Worm (Caenorhabditis elegans) whole organism, L3 larva: Measurements from ENCODE around the gene srz-11.
A peak's percentile ranks its signal among the peaks of the same experiment; 100 is the strongest.

ENCODE experiments used
- R02D3.7 ChIP-seq: fragments of 150-350 bp; optimal IDR thresholded peaks from 2 replicates; lab custom pipeline; 2014; ENCODE audit warnings: missing biosample characterization, missing genetic modification characterization
- ama-1 ChIP-seq: fragments of 150-350 bp; optimal IDR thresholded peaks from 2 replicates; lab custom pipeline; 2018
- ceh-16 ChIP-seq: sonication (generic microtip); optimal IDR thresholded peaks from 2 replicates; lab custom pipeline; 2017; ENCODE audit warnings: missing biosample characterization, missing genetic modification characterization
- ceh-28 ChIP-seq: fragments of 150-350 bp; optimal IDR thresholded peaks from 2 replicates; lab custom pipeline; 2014; ENCODE audit warnings: missing biosample characterization, missing genetic modification reagents, missing genetic modification characterization
- ceh-82 ChIP-seq: fragments of 150-350 bp; optimal IDR thresholded peaks from 2 replicates; lab custom pipeline; 2014; ENCODE audit warnings: missing biosample characterization, missing genetic modification characterization
- ceh-9 ChIP-seq: sonication (generic microtip); optimal IDR thresholded peaks from 2 replicates; lab custom pipeline; 2018; ENCODE audit warnings: missing biosample characterization, missing genetic modification characterization
- daf-12 ChIP-seq: fragments of 150-350 bp; optimal IDR thresholded peaks from 2 replicates; lab custom pipeline; 2014; ENCODE audit warnings: missing biosample characterization, missing genetic modification reagents, missing genetic modification characterization
- egl-5 ChIP-seq: fragments of 150-350 bp; optimal IDR thresholded peaks from 2 replicates; lab custom pipeline; 2017; ENCODE audit warnings: missing biosample characterization, missing genetic modification reagents, missing genetic modification characterization, inconsistent platforms
- elt-1 ChIP-seq: fragments of 150-350 bp; optimal IDR thresholded peaks from 2 replicates; lab custom pipeline; 2014; ENCODE audit warnings: missing biosample characterization, missing genetic modification characterization
- elt-2 ChIP-seq: sonication (generic microtip); optimal IDR thresholded peaks from 2 replicates; lab custom pipeline; 2016; ENCODE audit warnings: missing genetic modification reagents, mild to moderate bottlenecking, missing genetic modification characterization, missing compliant biosample characterization
- elt-3 ChIP-seq, 3 experiments: fragments of 150-350 bp in 1 of 3; sonication (generic microtip) in 2 of 3; optimal IDR thresholded peaks; 2 replicates in 2 of 3; 4 replicates in 1 of 3; lab custom pipeline; 2014 to 2017; ENCODE audit warnings: missing biosample characterization in 3 of 3, missing genetic modification characterization in 3 of 3
- eor-1 ChIP-seq, 2 experiments: fragments of 150-350 bp; optimal IDR thresholded peaks; 2 replicates each; lab custom pipeline; 2014 to 2018; ENCODE audit warnings: missing biosample characterization in 2 of 2, missing genetic modification characterization in 2 of 2
- fkh-10 ChIP-seq: sonication (generic microtip); optimal IDR thresholded peaks from 2 replicates; lab custom pipeline; 2017; ENCODE audit warnings: missing biosample characterization, missing genetic modification reagents, missing genetic modification characterization
- fkh-2 ChIP-seq: fragments of 150-350 bp; optimal IDR thresholded peaks from 2 replicates; lab custom pipeline; 2014; ENCODE audit warnings: missing biosample characterization, missing genetic modification reagents, missing genetic modification characterization
- fos-1 ChIP-seq: fragments of 150-350 bp; optimal IDR thresholded peaks from 2 replicates; lab custom pipeline; 2014; ENCODE audit warnings: missing biosample characterization, missing genetic modification characterization
- jun-1 ChIP-seq: fragments of 150-350 bp; optimal IDR thresholded peaks from 2 replicates; lab custom pipeline; 2014; ENCODE audit warnings: missing biosample characterization, missing genetic modification reagents, missing genetic modification characterization
- lin-15B ChIP-seq: fragments of 150-350 bp; optimal IDR thresholded peaks from 2 replicates; lab custom pipeline; 2014; ENCODE audit warnings: missing biosample characterization, missing genetic modification characterization
- lin-39 ChIP-seq: fragments of 150-350 bp; optimal IDR thresholded peaks from 2 replicates; lab custom pipeline; 2018; ENCODE audit warnings: missing biosample characterization, missing genetic modification reagents, missing genetic modification characterization
- lsy-12 ChIP-seq: sonication (generic microtip); optimal IDR thresholded peaks from 2 replicates; lab custom pipeline; 2016; ENCODE audit warnings: mild to moderate bottlenecking, missing genetic modification characterization, missing compliant biosample characterization
- nfya-1 ChIP-seq: sonication (generic microtip); optimal IDR thresholded peaks from 2 replicates; lab custom pipeline; 2017; ENCODE audit warnings: missing genetic modification characterization, mild to moderate bottlenecking, missing compliant biosample characterization, antibody characterized with exemption, moderate library complexity; ENCODE audit not compliant: insufficient read depth
- nhr-11 ChIP-seq: fragments of 150-350 bp; optimal IDR thresholded peaks from 2 replicates; lab custom pipeline; 2014; ENCODE audit warnings: missing biosample characterization, missing genetic modification characterization
- nhr-12 ChIP-seq: fragments of 150-350 bp; optimal IDR thresholded peaks from 2 replicates; lab custom pipeline; 2014; ENCODE audit warnings: missing biosample characterization, missing genetic modification characterization
- nhr-23 ChIP-seq: fragments of 150-350 bp; optimal IDR thresholded peaks from 2 replicates; lab custom pipeline; 2014; ENCODE audit warnings: missing biosample characterization, missing genetic modification reagents, missing genetic modification characterization
- nhr-237 ChIP-seq: fragments of 150-350 bp; optimal IDR thresholded peaks from 2 replicates; lab custom pipeline; 2014; ENCODE audit warnings: missing biosample characterization, missing genetic modification characterization
- nhr-25 ChIP-seq: sonication (generic microtip); optimal IDR thresholded peaks from 2 replicates; lab custom pipeline; 2017; ENCODE audit warnings: missing biosample characterization, missing genetic modification characterization
- nhr-77 ChIP-seq: fragments of 150-350 bp; optimal IDR thresholded peaks from 2 replicates; lab custom pipeline; 2014; ENCODE audit warnings: missing biosample characterization, missing genetic modification characterization
- pha-4 ChIP-seq: fragments of 150-350 bp; optimal IDR thresholded peaks from 2 replicates; lab custom pipeline; 2014; ENCODE audit warnings: missing biosample characterization, missing genetic modification reagents, missing genetic modification characterization
- pqm-1 ChIP-seq: fragments of 150-350 bp; optimal IDR thresholded peaks from 2 replicates; lab custom pipeline; 2017; ENCODE audit warnings: missing biosample characterization, missing genetic modification characterization, inconsistent platforms
- sea-2 ChIP-seq: fragments of 150-350 bp; sonication (generic microtip); optimal IDR thresholded peaks from 4 replicates; lab custom pipeline; 2014; ENCODE audit warnings: missing biosample characterization, missing genetic modification reagents, missing genetic modification characterization
- skn-1 ChIP-seq: fragments of 150-350 bp; optimal IDR thresholded peaks from 2 replicates; lab custom pipeline; 2014; ENCODE audit warnings: missing biosample characterization, missing genetic modification characterization
- snpc-4 ChIP-seq: fragments of 150-350 bp; optimal IDR thresholded peaks from 2 replicates; lab custom pipeline; 2014; ENCODE audit warnings: missing biosample characterization, missing genetic modification characterization
- unc-39 ChIP-seq: sonication (generic microtip); optimal IDR thresholded peaks from 4 replicates; lab custom pipeline; 2017; ENCODE audit warnings: missing biosample characterization, missing genetic modification characterization
- unc-62 ChIP-seq: fragments of 150-350 bp; sonication (generic microtip); optimal IDR thresholded peaks from 4 replicates; lab custom pipeline; 2014; ENCODE audit warnings: missing biosample characterization, missing genetic modification reagents, missing genetic modification characterization
- zag-1 ChIP-seq: fragments of 150-350 bp; optimal IDR thresholded peaks from 2 replicates; lab custom pipeline; 2014; ENCODE audit warnings: missing biosample characterization, missing genetic modification characterization
- ztf-11 ChIP-seq: fragments of 150-350 bp; optimal IDR thresholded peaks from 2 replicates; lab custom pipeline; 2014; ENCODE audit warnings: missing biosample characterization, missing genetic modification characterization
- ztf-4 ChIP-seq: fragments of 150-350 bp; optimal IDR thresholded peaks from 2 replicates; lab custom pipeline; 2014; ENCODE audit warnings: missing biosample characterization, missing genetic modification characterization

The srz-11 gene

DNA sequence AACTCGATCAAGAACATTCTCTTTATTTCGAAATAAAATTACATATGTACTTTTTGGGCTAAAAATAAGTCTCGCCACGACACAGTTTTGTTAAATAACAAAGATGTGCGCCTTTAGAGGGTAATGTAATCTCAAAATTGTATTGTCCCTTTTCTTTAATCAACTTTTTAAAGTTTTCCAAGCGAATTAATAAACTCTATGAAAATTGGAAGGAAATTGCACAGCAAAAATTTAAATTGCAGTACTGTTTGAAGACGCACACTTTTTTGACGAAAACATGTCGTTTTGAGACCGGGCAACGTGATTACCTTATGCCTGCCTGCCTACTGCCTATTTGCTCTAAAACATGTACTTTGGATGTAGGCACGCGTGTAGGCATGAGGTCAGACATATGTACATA, 29.1 kb downstream of the srz-11 start:
- TF ChIP-seq ceh-28 (tag; lab: Kevin White, UChicago) (no peak), fkh-10 (GFP tag; lab: Kevin White, UChicago) (no peak), ceh-82 (tag; lab: Kevin White, UChicago) (no peak), ceh-16 (tag; lab: Kevin White, UChicago) (no peak), lin-15B (tag; lab: Kevin White, UChicago) (no peak), R02D3.7 (no peak), zag-1 (tag; lab: Kevin White, UChicago) (no peak), elt-3 (tag; optimal IDR thresholded peaks at IDR 0.05; lab: Kevin White, UChicago) (no peak), sea-2 (no peak), nhr-25 (tag; lab: Kevin White, UChicago) (no peak), ama-1 (lab: Kevin White, UChicago) (no peak), snpc-4 (tag; lab: Kevin White, UChicago) (no peak), ceh-9 (tag; lab: Kevin White, UChicago) (no peak)

DNA sequence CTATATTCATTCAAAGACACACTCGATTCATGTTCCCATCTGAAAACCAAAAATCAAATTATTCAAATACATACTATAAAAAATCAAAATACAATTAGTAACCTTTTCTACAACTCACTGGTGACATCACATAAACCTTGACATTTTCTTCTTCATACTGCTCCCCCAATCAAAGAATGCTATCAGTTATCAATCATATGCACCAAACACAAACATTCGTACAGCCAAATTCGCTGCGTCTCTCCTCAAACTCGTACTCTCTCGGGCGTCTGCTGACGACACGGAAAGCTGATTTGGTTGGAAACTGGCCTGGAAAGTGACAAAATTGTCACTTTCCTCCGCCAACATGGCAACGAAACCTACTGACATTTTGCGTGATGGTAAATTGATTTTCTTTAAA, 29.5 kb downstream of the srz-11 start, which contains the start of gene plc-2:
Gene plc-2, plus strand, starts transcription at position 196 of the 400 bp plus-strand sequence.
- TF ChIP-seq elt-2 (tag; lab: Kevin White, UChicago) (peak; percentile 82), pha-4 (tag; lab: Kevin White, UChicago) (peak; percentile 44), pqm-1 (peak; percentile 78), jun-1 (peak; percentile 47), unc-62 (GFP tag; lab: Kevin White, UChicago) (no peak), ztf-4 (no peak), ama-1 (lab: Kevin White, UChicago) (no peak), nhr-77 (tag; lab: Kevin White, UChicago) (no peak), nfya-1 (no peak), ceh-82 (tag; lab: Kevin White, UChicago) (no peak), ceh-28 (tag; lab: Kevin White, UChicago) (no peak), eor-1 (tag; optimal IDR thresholded peaks at IDR 0.05; lab: Kevin White, UChicago) (no peak), egl-5 (tag; lab: Kevin White, UChicago) (no peak)

DNA sequence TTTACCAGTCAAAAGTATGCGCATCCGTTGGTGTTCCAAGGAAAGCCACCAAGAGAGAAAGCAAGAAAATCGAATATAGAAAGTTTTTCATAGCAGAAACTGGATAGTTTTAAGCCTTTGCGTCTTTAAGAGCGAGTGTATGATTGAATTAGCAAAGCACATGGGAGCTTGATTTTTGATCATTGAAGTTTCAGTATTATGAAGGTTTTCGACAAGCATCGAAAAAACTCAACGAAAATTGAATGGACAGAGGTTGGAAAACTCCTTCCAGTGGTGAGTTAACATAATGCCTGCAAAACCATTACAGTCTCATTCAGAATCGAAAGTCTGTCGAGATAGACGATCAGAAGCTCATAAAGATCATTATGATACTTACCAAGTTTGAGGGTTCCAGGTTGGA, 31.0 kb downstream of the srz-11 start, which contains the start of gene Y75B12B.13:
Gene Y75B12B.13, minus strand, starts transcription at position 101 of the 400 bp plus-strand sequence.
- TF ChIP-seq unc-62 (GFP tag; lab: Kevin White, UChicago) (no peak), jun-1 (no peak), ceh-9 (tag; lab: Kevin White, UChicago) (no peak), sea-2 (no peak), elt-1 (no peak), nhr-77 (tag; lab: Kevin White, UChicago) (no peak), skn-1 (tag; lab: Kevin White, UChicago) (no peak)

DNA sequence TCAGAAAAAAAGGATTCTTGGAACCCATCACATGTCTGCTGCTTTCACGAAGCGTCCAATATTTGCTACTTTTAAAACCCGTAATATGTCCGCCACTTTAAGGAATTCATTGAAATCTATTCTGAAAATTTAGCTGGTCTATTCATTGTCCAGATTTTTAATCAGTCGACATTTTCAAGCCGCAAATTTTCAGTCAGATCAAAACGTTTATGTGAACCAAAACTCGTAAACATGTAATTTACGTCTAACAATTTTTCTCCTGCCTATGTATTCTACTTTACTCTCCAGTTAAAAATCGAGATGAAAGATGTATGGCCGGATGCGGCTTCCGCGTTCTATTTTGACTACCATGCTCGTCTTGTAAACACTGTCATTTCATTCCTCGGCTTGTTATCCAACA, 35.1 kb downstream of the srz-11 start, which contains the start of gene srw-1:
Gene srw-1, plus strand, starts transcription at position 301 of the 400 bp plus-strand sequence.
- TF ChIP-seq nhr-11 (tag; lab: Kevin White, UChicago) (no peak), zag-1 (tag; lab: Kevin White, UChicago) (no peak), elt-2 (tag; lab: Kevin White, UChicago) (peak; percentile 1)

DNA sequence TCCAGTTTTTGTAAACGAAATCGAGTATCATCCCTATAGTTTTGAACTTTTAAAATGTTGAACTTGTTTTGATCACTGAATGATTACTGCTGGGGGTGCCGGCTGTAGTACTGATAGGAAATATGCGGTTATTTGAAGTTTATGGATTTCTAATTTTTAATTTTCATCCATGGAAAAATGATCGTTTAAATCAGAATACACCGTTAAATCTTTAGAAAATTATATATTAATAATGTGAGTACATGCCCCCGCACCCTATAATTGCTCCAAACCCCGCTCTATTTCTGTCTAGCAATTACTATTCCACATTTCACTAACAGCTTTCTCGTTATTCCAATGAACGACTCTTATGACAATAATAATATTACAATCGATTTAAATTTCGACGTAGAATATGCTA, 36.9 kb downstream of the srz-11 start, which contains the start of gene Y75B12B.10:
Gene Y75B12B.10, plus strand, starts transcription at position 301 of the 400 bp plus-strand sequence.
- TF ChIP-seq unc-62 (GFP tag; lab: Kevin White, UChicago) (no peak), lin-39 (tag; lab: Kevin White, UChicago) (no peak), ztf-4 (no peak), nhr-23 (tag; lab: Kevin White, UChicago) (no peak), snpc-4 (tag; lab: Kevin White, UChicago) (no peak), fos-1 (tag; lab: Kevin White, UChicago) (no peak), nhr-12 (tag; lab: Kevin White, UChicago) (no peak), skn-1 (tag; lab: Kevin White, UChicago) (no peak), fkh-2 (tag; lab: Kevin White, UChicago) (no peak), daf-12 (no peak), unc-39 (tag; lab: Kevin White, UChicago) (no peak), lsy-12 (tag; lab: Kevin White, UChicago) (no peak), elt-2 (tag; lab: Kevin White, UChicago) (no peak), ztf-11 (tag; lab: Kevin White, UChicago) (no peak), ceh-28 (tag; lab: Kevin White, UChicago) (no peak), nhr-237 (tag; lab: Kevin White, UChicago) (no peak), elt-1 (no peak), pqm-1 (no peak), lin-15B (tag; lab: Kevin White, UChicago) (no peak)
